Fruit fly (Drosophila melanogaster) whole organism, embryonic: ENCODE data around the gene CG14234.

Source experiments
- CG10267 ChIP-seq: fragments of 200-800 bp; sonication (Bioruptor generic); optimal IDR thresholded peaks from 2 replicates; lab custom pipeline; 2018; ENCODE audit warnings: missing biosample characterization, mild to moderate bottlenecking, missing genetic modification characterization, moderate library complexity
- CG10979 ChIP-seq: fragments of 200-800 bp; sonication (Bioruptor generic); optimal IDR thresholded peaks from 2 replicates; lab custom pipeline; 2018; ENCODE audit warnings: missing biosample characterization, mild to moderate bottlenecking, missing genetic modification characterization, moderate library complexity
- CG14860 ChIP-seq: fragments of 200-800 bp; sonication (Bioruptor generic); IDR thresholded peaks from 3 replicates; pipeline ENCODE4 v1.3.6; 2022; ENCODE audit warnings: missing biosample characterization, missing genetic modification characterization; ENCODE audit not compliant: partially characterized antibody
- CG15479 ChIP-seq: fragments of 200-800 bp; sonication (Bioruptor generic); optimal IDR thresholded peaks from 3 replicates; lab custom pipeline; 2019; ENCODE audit warnings: missing biosample characterization, mild to moderate bottlenecking, missing genetic modification characterization, moderate library complexity
- CG15696 ChIP-seq: fragments of 200-800 bp; sonication (Bioruptor generic); optimal IDR thresholded peaks from 2 replicates; lab custom pipeline; 2019; ENCODE audit warnings: missing biosample characterization, mild to moderate bottlenecking, missing genetic modification characterization, moderate library complexity
- CG18262 ChIP-seq: fragments of 200-800 bp; optimal IDR thresholded peaks from 3 replicates; lab custom pipeline; 2019; ENCODE audit warnings: missing biosample characterization, mild to moderate bottlenecking, missing genetic modification characterization, moderate library complexity
- CG18619 ChIP-seq: fragments of 200-800 bp; sonication (Bioruptor generic); optimal IDR thresholded peaks from 3 replicates; lab custom pipeline; 2017; ENCODE audit warnings: missing biosample characterization, mild to moderate bottlenecking, missing genetic modification characterization
- CG2202 ChIP-seq: fragments of 200-800 bp; sonication (Bioruptor generic); optimal IDR thresholded peaks from 2 replicates; lab custom pipeline; 2018; ENCODE audit warnings: missing biosample characterization, mild to moderate bottlenecking, missing genetic modification characterization
- CG30403 ChIP-seq: fragments of 200-800 bp; sonication (Bioruptor generic); optimal IDR thresholded peaks from 3 replicates; lab custom pipeline; 2016; ENCODE audit warnings: missing biosample characterization, missing genetic modification characterization
- CG33213 ChIP-seq: fragments of 200-800 bp; sonication (Bioruptor generic); optimal IDR thresholded peaks from 3 replicates; lab custom pipeline; 2016; ENCODE audit warnings: missing biosample characterization, missing genetic modification characterization
- CG4328 ChIP-seq: fragments of 200-800 bp; sonication (Bioruptor generic); optimal IDR thresholded peaks from 3 replicates; lab custom pipeline; 2017; ENCODE audit warnings: missing biosample characterization, missing genetic modification reagents, missing genetic modification characterization
- CG5245 ChIP-seq: fragments of 200-800 bp; sonication (Bioruptor generic); optimal IDR thresholded peaks from 3 replicates; lab custom pipeline; 2016; ENCODE audit warnings: missing biosample characterization, missing genetic modification characterization
- CG6683 ChIP-seq: fragments of 200-800 bp; sonication (Bioruptor generic); optimal IDR thresholded peaks from 2 replicates; lab custom pipeline; 2017; ENCODE audit warnings: missing biosample characterization, mild to moderate bottlenecking, missing genetic modification characterization, missing genetic modification reagents
- CG8924 ChIP-seq: fragments of 200-800 bp; optimal IDR thresholded peaks from 3 replicates; lab custom pipeline; 2019; ENCODE audit warnings: missing biosample characterization, mild to moderate bottlenecking, missing genetic modification characterization, moderate library complexity
- CG9797 ChIP-seq: fragments of 200-800 bp; sonication (Bioruptor generic); optimal IDR thresholded peaks from 3 replicates; lab custom pipeline; 2018; ENCODE audit warnings: missing biosample characterization, mild to moderate bottlenecking, missing genetic modification characterization
- CG9876 ChIP-seq: fragments of 200-800 bp; sonication (Bioruptor generic); optimal IDR thresholded peaks from 2 replicates; lab custom pipeline; 2016; ENCODE audit warnings: missing biosample characterization, missing genetic modification characterization
- Chrac-16 ChIP-seq: fragments of 200-800 bp; sonication (Bioruptor generic); optimal IDR thresholded peaks from 3 replicates; lab custom pipeline; 2016; ENCODE audit warnings: missing biosample characterization, missing genetic modification characterization
- Dp ChIP-seq: fragments of 200-800 bp; sonication (Bioruptor generic); optimal IDR thresholded peaks from 2 replicates; lab custom pipeline; 2018; ENCODE audit warnings: missing biosample characterization, mild to moderate bottlenecking, missing genetic modification characterization, moderate library complexity
- Gug ChIP-seq: fragments of 200-800 bp; sonication (Bioruptor generic); IDR thresholded peaks from 4 replicates; pipeline ENCODE4 v1.3.6; 2022; ENCODE audit warnings: missing biosample characterization, missing genetic modification characterization
- HLH4C ChIP-seq: fragments of 200-800 bp; sonication (Bioruptor generic); IDR thresholded peaks from 3 replicates; pipeline ENCODE4 v1.3.6; 2022; ENCODE audit warnings: missing biosample characterization, missing genetic modification characterization; ENCODE audit not compliant: partially characterized antibody
- Hr78 ChIP-seq, 2 experiments: fragments of 200-800 bp in 1 of 2; fragments of >200 bp in 1 of 2; sonication (Bioruptor generic) in 1 of 2; optimal IDR thresholded peaks; 2 replicates each; lab custom pipeline; 2017 to 2019; ENCODE audit warnings: missing biosample characterization in 2 of 2, missing genetic modification characterization in 2 of 2, mild to moderate bottlenecking in 1 of 2, moderate library complexity in 1 of 2
- Lhr ChIP-seq: fragments of 200-800 bp; sonication (Bioruptor generic); optimal IDR thresholded peaks from 3 replicates; lab custom pipeline; 2017; ENCODE audit warnings: mild to moderate bottlenecking, missing biosample characterization, missing genetic modification reagents, missing genetic modification characterization
- Lim3 ChIP-seq: fragments of 200-800 bp; sonication (Bioruptor generic); IDR thresholded peaks from 2 replicates; pipeline ENCODE4 v1.3.6; 2022; ENCODE audit warnings: missing biosample characterization, missing genetic modification characterization
- Lpt ChIP-seq: fragments of >200 bp; optimal IDR thresholded peaks from 2 replicates; lab custom pipeline; 2018; ENCODE audit warnings: missing biosample characterization, missing genetic modification characterization
- Nf-YC ChIP-seq: fragments of 200-800 bp; optimal IDR thresholded peaks from 3 replicates; lab custom pipeline; 2019; ENCODE audit warnings: missing biosample characterization, mild to moderate bottlenecking, missing genetic modification characterization, moderate library complexity
- NfI ChIP-seq: fragments of 200-800 bp; sonication (Bioruptor generic); optimal IDR thresholded peaks from 3 replicates; lab custom pipeline; 2018; ENCODE audit warnings: missing biosample characterization, mild to moderate bottlenecking, missing genetic modification characterization, moderate library complexity
- Rx ChIP-seq: fragments of 200-800 bp; sonication (Bioruptor generic); IDR thresholded peaks from 2 replicates; pipeline ENCODE4 v1.3.6; 2022; ENCODE audit warnings: missing biosample characterization, missing genetic modification characterization
- Spps ChIP-seq: fragments of 200-800 bp; sonication (Bioruptor generic); optimal IDR thresholded peaks from 2 replicates; lab custom pipeline; 2018; ENCODE audit warnings: missing biosample characterization, mild to moderate bottlenecking, missing genetic modification characterization
- Xrp1 ChIP-seq: fragments of 200-800 bp; sonication (Bioruptor generic); IDR thresholded peaks from 2 replicates; pipeline ENCODE4 v1.3.6; 2022; ENCODE audit warnings: missing biosample characterization, missing genetic modification characterization
- abd-A ChIP-seq: fragments of 200-800 bp; sonication (Bioruptor generic); optimal IDR thresholded peaks from 3 replicates; lab custom pipeline; 2019; ENCODE audit warnings: missing biosample characterization, mild to moderate bottlenecking, missing genetic modification characterization, moderate library complexity
- ara ChIP-seq: fragments of 200-800 bp; sonication (Bioruptor generic); IDR thresholded peaks from 2 replicates; pipeline ENCODE4 v1.3.6; 2022; ENCODE audit warnings: missing biosample characterization, missing genetic modification characterization
- ato ChIP-seq: fragments of 200-800 bp; sonication (Bioruptor generic); IDR thresholded peaks from 2 replicates; pipeline ENCODE4 v1.3.6; 2022; ENCODE audit warnings: missing biosample characterization, missing genetic modification characterization; ENCODE audit not compliant: partially characterized antibody
- az2 ChIP-seq: fragments of 200-800 bp; sonication (Bioruptor generic); optimal IDR thresholded peaks from 3 replicates; lab custom pipeline; 2016; ENCODE audit warnings: missing biosample characterization, missing genetic modification characterization
- dysf ChIP-seq: fragments of 200-800 bp; sonication (Bioruptor generic); IDR thresholded peaks from 3 replicates; pipeline ENCODE4 v1.3.6; 2022; ENCODE audit warnings: missing biosample characterization, missing genetic modification characterization
- emc ChIP-seq: fragments of 200-800 bp; sonication (Bioruptor generic); optimal IDR thresholded peaks from 2 replicates; lab custom pipeline; 2016; ENCODE audit warnings: missing biosample characterization, missing genetic modification characterization
- ewg ChIP-seq: fragments of 200-800 bp; sonication (Bioruptor generic); optimal IDR thresholded peaks from 3 replicates; lab custom pipeline; 2017; ENCODE audit warnings: mild to moderate bottlenecking, missing biosample characterization, missing genetic modification reagents, missing genetic modification characterization
- fru ChIP-seq: fragments of >200 bp; optimal IDR thresholded peaks from 2 replicates; lab custom pipeline; 2017
- grn ChIP-seq: fragments of 200-800 bp; sonication (Bioruptor generic); optimal IDR thresholded peaks from 3 replicates; lab custom pipeline; 2017; ENCODE audit warnings: missing biosample characterization, missing genetic modification characterization
- gsb-n ChIP-seq: fragments of 200-800 bp; sonication (Bioruptor generic); optimal IDR thresholded peaks from 3 replicates; lab custom pipeline; 2018; ENCODE audit warnings: missing biosample characterization, mild to moderate bottlenecking, missing genetic modification characterization
- lola ChIP-seq, 3 experiments: fragments of >200 bp in 2 of 3; fragments of 200-800 bp in 1 of 3; sonication (Bioruptor generic) in 1 of 3; optimal IDR thresholded peaks; 2 replicates each; lab custom pipeline; 2017 to 2019; ENCODE audit warnings: missing biosample characterization in 3 of 3, missing genetic modification characterization in 3 of 3, mild to moderate bottlenecking in 1 of 3, moderate library complexity in 1 of 3
- luna ChIP-seq: fragments of 200-800 bp; sonication (Bioruptor generic); optimal IDR thresholded peaks from 2 replicates; lab custom pipeline; 2016; ENCODE audit warnings: missing biosample characterization, missing genetic modification characterization
- pros ChIP-seq: fragments of 200-800 bp; sonication (Bioruptor generic); optimal IDR thresholded peaks from 3 replicates; lab custom pipeline; 2019; ENCODE audit warnings: missing biosample characterization, mild to moderate bottlenecking, missing genetic modification characterization, moderate library complexity
- sima ChIP-seq: fragments of 200-800 bp; sonication (Bioruptor generic); optimal IDR thresholded peaks from 2 replicates; lab custom pipeline; 2016; ENCODE audit warnings: missing biosample characterization, missing genetic modification characterization
- so ChIP-seq: fragments of 200-800 bp; sonication (Bioruptor generic); IDR thresholded peaks from 3 replicates; pipeline ENCODE4 v1.3.6; 2022; ENCODE audit warnings: missing biosample characterization, missing genetic modification characterization
- sqz ChIP-seq: fragments of 200-800 bp; sonication (Bioruptor generic); optimal IDR thresholded peaks from 3 replicates; lab custom pipeline; 2018; ENCODE audit warnings: missing biosample characterization, mild to moderate bottlenecking, missing genetic modification characterization
- tgo ChIP-seq: fragments of 200-800 bp; sonication (Bioruptor generic); IDR thresholded peaks from 3 replicates; pipeline ENCODE4 v1.3.6; 2022; ENCODE audit warnings: missing biosample characterization, missing genetic modification characterization
- twi ChIP-seq: fragments of 200-800 bp; optimal IDR thresholded peaks from 2 replicates; lab custom pipeline; 2019; ENCODE audit warnings: missing biosample characterization, mild to moderate bottlenecking, missing genetic modification characterization, moderate library complexity
- unc-4 ChIP-seq: fragments of 200-800 bp; sonication (Bioruptor generic); IDR thresholded peaks from 2 replicates; pipeline ENCODE4 v1.3.6; 2022; ENCODE audit warnings: missing biosample characterization, missing genetic modification characterization; ENCODE audit not compliant: partially characterized antibody
- unpg ChIP-seq: fragments of 200-800 bp; sonication (Bioruptor generic); optimal IDR thresholded peaks from 3 replicates; lab custom pipeline; 2018; ENCODE audit warnings: missing biosample characterization, mild to moderate bottlenecking, missing genetic modification characterization, moderate library complexity
- zf30C ChIP-seq: fragments of 200-800 bp; sonication (Bioruptor generic); optimal IDR thresholded peaks from 3 replicates; lab custom pipeline; 2018; ENCODE audit warnings: missing biosample characterization, mild to moderate bottlenecking, missing genetic modification characterization

The CG14234 gene

dm6 chrX:19764824-19765489, 29.6 kb downstream of the CG14234 start, which contains the start of gene CG12702 (continued):
- no peak for TF ChIP-seq CG2202 (tag; lab: Kevin White, UChicago)
- no peak for TF ChIP-seq Gug (GFP tag; lab: Robert Waterston, UW)
- TF ChIP-seq Lim3 = no peak
- TF ChIP-seq Hr78 (GFP tag; optimal IDR thresholded peaks at IDR 0.05; lab: Kevin White, UChicago) = no peak
- TF ChIP-seq NfI = no peak
- no peak for TF ChIP-seq CG30403
- no peak for TF ChIP-seq so
- no peak for TF ChIP-seq CG14860 (GFP tag; lab: Robert Waterston, UW)
- peak; percentile 47 for TF ChIP-seq CG18262 (tag; lab: Kevin White, UChicago)
- TF ChIP-seq abd-A (tag; lab: Kevin White, UChicago) = no peak
- peak; percentile 14 for TF ChIP-seq CG10979
- TF ChIP-seq Rx = no peak
- TF ChIP-seq Xrp1 (GFP tag; lab: Robert Waterston, UW) = peak; percentile 41; the same call in 1 of the 2 replicates
- peak; percentile 66 for TF ChIP-seq pros (GFP tag; lab: Kevin White, UChicago)
- no peak for TF ChIP-seq CG5245 (GFP tag; lab: Kevin White, UChicago)
- no peak for TF ChIP-seq HLH4C (GFP tag; lab: Robert Waterston, UW)
- no peak for TF ChIP-seq CG33213
- TF ChIP-seq ato (GFP tag; lab: Robert Waterston, UW) = no peak
- peak; percentile 75 for TF ChIP-seq twi (tag; lab: Kevin White, UChicago)
- no peak for TF ChIP-seq luna (GFP tag; lab: Kevin White, UChicago)
- TF ChIP-seq sima (GFP tag; lab: Kevin White, UChicago) = no peak
- TF ChIP-seq CG10267 (tag; lab: Kevin White, UChicago) = peak; percentile 5
- TF ChIP-seq CG6683 = no peak
- TF ChIP-seq sqz = no peak
- no peak for TF ChIP-seq Lpt (GFP tag; lab: Kevin White, UChicago)
- TF ChIP-seq Lhr (GFP tag; lab: Kevin White, UChicago) = no peak
- TF ChIP-seq unc-4 (GFP tag; lab: Robert Waterston, UW) = no peak
- TF ChIP-seq Dp (GFP tag; lab: Kevin White, UChicago) = no peak
- TF ChIP-seq Spps (tag; lab: Kevin White, UChicago) = no peak
- no peak for TF ChIP-seq grn (GFP tag; lab: Kevin White, UChicago)
- TF ChIP-seq gsb-n (tag; lab: Kevin White, UChicago) = peak; percentile 19
- TF ChIP-seq lola (GFP tag; optimal IDR thresholded peaks at IDR 0.05; lab: Kevin White, UChicago) = peak in 1 of 3 experiments; percentile 37
- TF ChIP-seq CG9876 = no peak
- TF ChIP-seq fru (lab: Kevin White, UChicago) = no peak
- TF ChIP-seq CG15696 (tag; lab: Kevin White, UChicago) = peak; percentile 29
- TF ChIP-seq ara (GFP tag; lab: Robert Waterston, UW) = no peak
- TF ChIP-seq CG4328 (GFP tag; lab: Kevin White, UChicago) = no peak
- peak; percentile 18 for TF ChIP-seq CG8924 (tag; lab: Kevin White, UChicago)
- no peak for TF ChIP-seq dysf (GFP tag; lab: Robert Waterston, UW)
- TF ChIP-seq tgo (GFP tag; lab: Robert Waterston, UW) = no peak
- TF ChIP-seq Chrac-16 (GFP tag; lab: Kevin White, UChicago) = peak; percentile 2
- TF ChIP-seq CG18619 (GFP tag; lab: Kevin White, UChicago) = no peak
- TF ChIP-seq emc (GFP tag; lab: Kevin White, UChicago) = no peak
- TF ChIP-seq CG15479 (GFP tag; lab: Kevin White, UChicago) = peak; percentile 52
- TF ChIP-seq CG9797 (GFP tag; lab: Kevin White, UChicago) = no peak
- no peak for TF ChIP-seq Nf-YC (tag; lab: Kevin White, UChicago)
- peak; percentile 92 for TF ChIP-seq zf30C (GFP tag; lab: Kevin White, UChicago)
- TF ChIP-seq az2 (GFP tag; lab: Kevin White, UChicago) = no peak
- TF ChIP-seq unpg (GFP tag; lab: Kevin White, UChicago) = no peak
- no peak for TF ChIP-seq ewg
